Worm (Caenorhabditis elegans): ENCODE results near the gene C08H9.18.

The C08H9.18 gene

ce11 chrII:9892409-9892808 is 30.4 kb upstream of the C08H9.18 start, which contains the start of gene C08H9.16:
Gene C08H9.16, plus strand, starts transcription at chrII:9892778.
- TF ChIP-seq lin-13 (GFP tag; optimal IDR thresholded peaks at IDR 0.05) (peak; percentile 24), Y5F2A.4 (GFP tag; optimal IDR thresholded peaks at IDR 0.05) (no peak), nhr-25 (tag; optimal IDR thresholded peaks at IDR 0.05; ENCODE audit: borderline replicate concordance, insufficient read depth) (no peak), pha-4 (GFP tag; IDR thresholded peaks at IDR 0.05) (no peak), pha-4 (tag; optimal IDR thresholded peaks at IDR 0.05) (peak; percentile 59), lin-29 (GFP tag; IDR thresholded peaks at IDR 0.05) (no peak), dmd-6 (GFP tag; IDR thresholded peaks at IDR 0.05) (peak; percentile 26; the same call in 1 of the 2 replicates), nhr-6 (tag; optimal IDR thresholded peaks at IDR 0.05) (peak; percentile 13), lsy-2 (tag; optimal IDR thresholded peaks at IDR 0.05) (peak; percentile 89 to 99), lin-15B (tag; optimal IDR thresholded peaks at IDR 0.05) (no peak), daf-16 (GFP tag; optimal IDR thresholded peaks at IDR 0.05) (no peak), daf-16 (tag; optimal IDR thresholded peaks at IDR 0.05) (peak; percentile 46), cey-2 (tag; optimal IDR thresholded peaks at IDR 0.05; ENCODE audit: borderline replicate concordance, insufficient read depth) (no peak), mep-1 (tag; optimal IDR thresholded peaks at IDR 0.05) (peak; percentile 67), nhr-11 (tag; optimal IDR thresholded peaks at IDR 0.05) (peak; percentile 67), nhr-77 (tag; optimal IDR thresholded peaks at IDR 0.05) (peak; percentile 43), mes-2 (tag; optimal IDR thresholded peaks at IDR 0.05; ENCODE audit: poor library complexity, severe bottlenecking) (peak; percentile 68), hlh-11 (tag; optimal IDR thresholded peaks at IDR 0.05) (peak; percentile 57), dpl-1 (GFP tag; optimal IDR thresholded peaks at IDR 0.05) (peak; percentile 65), zip-2 (tag; optimal IDR thresholded peaks at IDR 0.05) (no peak), ZK546.5 (tag; optimal IDR thresholded peaks at IDR 0.05) (no peak), D1046.2 (GFP tag; IDR thresholded peaks at IDR 0.05) (peak; percentile 98), hmg-1.1 (GFP tag; IDR thresholded peaks at IDR 0.05) (peak; percentile 18; the same call in 1 of the 2 replicates), hlh-30 (tag; optimal IDR thresholded peaks at IDR 0.05; ENCODE audit: insufficient read depth) (peak; percentile 45), dve-1 (tag; optimal IDR thresholded peaks at IDR 0.05; ENCODE audit: insufficient read depth) (peak; percentile 57), rbr-2 (tag; optimal IDR thresholded peaks at IDR 0.05) (peak; percentile 20), aha-1 (tag) (peak; percentile 49), hif-1 (tag; optimal IDR thresholded peaks at IDR 0.05) (peak in 1 of 2 experiments; percentile 18), unc-130 (GFP tag; optimal IDR thresholded peaks at IDR 0.05) (peak; percentile 24)

DNA sequence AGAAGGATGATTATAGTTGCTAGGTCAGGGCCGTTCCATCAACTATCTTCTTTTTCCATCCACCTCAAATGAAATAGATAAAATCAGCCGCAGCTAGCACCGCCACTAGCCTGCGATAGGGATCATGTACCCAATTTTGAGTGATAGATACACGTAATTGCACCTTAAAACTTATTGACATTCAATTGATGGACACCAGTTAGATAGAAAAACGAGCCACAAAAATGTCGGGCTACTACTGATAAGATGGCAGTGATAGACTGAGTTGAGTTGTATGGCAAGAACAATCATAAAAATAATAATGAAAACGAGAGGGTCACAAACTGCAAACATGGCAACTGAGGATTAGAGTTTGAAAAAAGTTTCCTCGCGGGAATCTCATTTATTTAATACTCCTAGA is 29.8 kb upstream of the C08H9.18 start:
- TF ChIP-seq Y48G9A.11 (GFP tag; IDR thresholded peaks at IDR 0.05) (no peak), pqm-1 (tag; optimal IDR thresholded peaks at IDR 0.05) (peak; percentile 72), nhr-28 (tag; optimal IDR thresholded peaks at IDR 0.05) (peak; percentile 62), F37D6.2 (tag; optimal IDR thresholded peaks at IDR 0.05) (no peak), gei-8 (GFP tag; optimal IDR thresholded peaks at IDR 0.05) (no peak), hlh-11 (tag; optimal IDR thresholded peaks at IDR 0.05) (peak; percentile 64), egl-43 (GFP tag; IDR thresholded peaks at IDR 0.05) (no peak), lim-7 (GFP tag; IDR thresholded peaks at IDR 0.05) (no peak), ceh-20 (GFP tag; IDR thresholded peaks at IDR 0.05) (0 out of 2 replicates have a peak, but pooled peaks have one; percentile 11), nhr-237 (tag; optimal IDR thresholded peaks at IDR 0.05) (no peak), lin-1 (GFP tag; IDR thresholded peaks at IDR 0.05) (0 out of 2 replicates have a peak, but pooled peaks have one; percentile 41), R02D3.7 (tag; optimal IDR thresholded peaks at IDR 0.05) (no peak), dve-1 (tag; optimal IDR thresholded peaks at IDR 0.05; ENCODE audit: insufficient read depth) (peak; percentile 66), hlh-30 (tag; optimal IDR thresholded peaks at IDR 0.05; ENCODE audit: insufficient read depth) (no peak), tra-1 (GFP tag; IDR thresholded peaks at IDR 0.05) (peak; percentile 79), F49E8.2 (tag; optimal IDR thresholded peaks at IDR 0.05; ENCODE audit: borderline replicate concordance) (no peak), php-3 (GFP tag; IDR thresholded peaks at IDR 0.05) (peak; percentile 86), set-16 (GFP tag; IDR thresholded peaks at IDR 0.05) (no peak), ctbp-1 (GFP tag; IDR thresholded peaks at IDR 0.05) (no peak), dmd-6 (GFP tag; IDR thresholded peaks at IDR 0.05) (peak; percentile 94), daf-16 (GFP tag; optimal IDR thresholded peaks at IDR 0.05) (no peak), daf-16 (tag; optimal IDR thresholded peaks at IDR 0.05) (peak; percentile 53), nhr-41 (GFP tag; IDR thresholded peaks at IDR 0.05) (peak; percentile 60; the same call in 1 of the 2 replicates), zag-1 (tag; optimal IDR thresholded peaks at IDR 0.05) (no peak), nhr-48 (tag; optimal IDR thresholded peaks at IDR 0.05) (peak; percentile 69), unc-62 (GFP tag; optimal IDR thresholded peaks at IDR 0.05 in 1 of 2) (no peak), unc-62 (tag; optimal IDR thresholded peaks at IDR 0.05) (no peak), lin-29 (GFP tag; IDR thresholded peaks at IDR 0.05) (no peak)
